Worm (Caenorhabditis elegans): ENCODE results near the gene sre-45.

DNA sequence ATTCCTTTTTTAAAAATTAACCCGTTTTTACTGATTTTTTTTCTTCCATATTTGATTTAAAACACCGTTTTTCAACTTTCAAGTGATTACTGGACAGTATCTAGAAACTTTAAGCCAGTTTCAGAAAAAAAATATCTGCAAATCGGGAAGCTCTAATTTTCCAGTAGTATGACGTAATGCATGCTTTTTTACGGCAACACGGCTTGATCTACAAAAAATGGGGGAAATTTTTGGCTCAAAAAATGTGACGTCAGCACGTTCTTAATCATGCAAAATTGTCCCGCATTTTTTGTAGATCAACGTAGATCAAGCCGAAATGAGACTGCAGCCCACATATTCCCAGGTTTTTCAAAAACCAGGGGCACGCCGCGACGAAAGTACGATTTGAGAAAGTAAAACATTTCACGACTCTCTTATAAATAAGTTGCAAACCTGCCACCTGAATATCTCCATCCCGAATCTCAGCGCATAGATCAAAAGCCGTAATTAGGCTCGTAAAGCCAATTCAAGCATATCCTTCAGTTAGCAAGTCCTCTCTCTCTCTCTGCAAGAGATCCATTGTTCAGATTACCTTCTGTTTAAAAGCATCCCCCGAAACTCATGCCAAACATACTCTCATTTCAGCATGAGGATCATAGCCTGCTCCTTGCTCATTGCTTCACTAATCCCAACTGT lies 35.8 kb upstream of the sre-45 start, which contains the start of gene E01G4.6:
- no peak for TF ChIP-seq med-1 (GFP tag; optimal IDR thresholded peaks at IDR 0.05; ENCODE audit: insufficient read depth)
- TF ChIP-seq ztf-23 (GFP tag; IDR thresholded peaks at IDR 0.05), result no peak
- no peak for TF ChIP-seq T22C8.4 (GFP tag; IDR thresholded peaks at IDR 0.05)
- no peak for TF ChIP-seq klf-2 (GFP tag; conservative IDR thresholded peaks at IDR 0.05)
- TF ChIP-seq flt-1 (GFP tag; IDR thresholded peaks at IDR 0.05), result no peak
- TF ChIP-seq ref-1 (GFP tag; conservative IDR thresholded peaks at IDR 0.05), result no peak
- no peak for TF ChIP-seq tab-1 (GFP tag; IDR thresholded peaks at IDR 0.05)
- TF ChIP-seq cog-1 (tag; optimal IDR thresholded peaks at IDR 0.05), result no peak
- no peak for TF ChIP-seq ztf-29 (GFP tag; IDR thresholded peaks at IDR 0.05)
